Fruit fly (Drosophila melanogaster): ENCODE data around the gene Npl4.

DNA sequence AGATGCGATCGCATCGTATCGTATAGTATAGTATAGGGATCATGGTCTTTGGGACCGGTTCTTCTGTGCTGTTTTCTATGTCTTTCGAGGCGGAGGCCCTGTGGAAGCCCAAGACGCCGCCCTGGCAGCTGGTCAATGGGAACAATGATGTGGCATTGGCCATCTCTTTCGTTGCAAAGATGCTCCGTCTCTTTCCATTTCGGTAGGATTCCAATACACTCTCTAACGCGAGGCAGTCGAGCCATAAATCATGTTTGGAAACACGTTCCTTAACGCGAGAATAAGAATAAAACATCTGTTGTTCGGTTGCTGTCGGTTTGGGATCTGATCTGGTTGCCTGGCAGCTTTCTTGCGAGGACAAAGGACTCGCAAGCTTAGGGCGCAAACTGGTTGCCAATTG is 4.2 kb upstream of the Npl4 start:
- no peak for TF ChIP-seq pum (GFP tag; optimal IDR thresholded peaks at IDR 0.05)
- TF ChIP-seq hbn (GFP tag; IDR thresholded peaks at IDR 0.05; ENCODE audit: partially characterized antibody), result no peak
- no peak for TF ChIP-seq CG7963 (GFP tag; IDR thresholded peaks at IDR 0.05; ENCODE audit: partially characterized antibody)
- no peak for TF ChIP-seq MBD-R2 (GFP tag; IDR thresholded peaks at IDR 0.05)
